Worm (Caenorhabditis elegans): ENCODE results near the gene amph-1.

DNA sequence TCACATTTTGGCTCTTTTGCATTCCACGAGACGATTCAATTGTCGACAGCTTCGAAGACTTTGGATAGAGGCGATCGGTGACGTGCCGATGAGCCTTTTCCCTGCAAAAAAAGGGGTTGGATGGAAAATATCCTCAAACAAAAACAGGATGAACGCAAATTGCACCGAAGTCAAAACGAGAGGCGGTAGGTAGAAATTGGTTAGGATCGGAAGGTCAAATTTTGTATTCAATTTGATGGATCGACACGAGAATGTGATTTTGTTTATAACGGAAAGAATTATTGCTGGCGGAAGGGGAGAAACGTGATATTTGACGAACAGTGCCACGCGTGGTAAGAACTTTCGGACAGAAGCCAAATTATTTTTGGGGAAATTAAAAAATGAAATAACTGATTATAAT is 12.8 kb downstream of the amph-1 start, which contains the start of gene mca-1:
- TF ChIP-seq B0336.3 (GFP tag; IDR thresholded peaks at IDR 0.05) (no peak), somi-1 (GFP tag; optimal IDR thresholded peaks at IDR 0.05) (no peak), nhr-27 (tag; optimal IDR thresholded peaks at IDR 0.05) (no peak), aptf-2 (GFP tag; conservative IDR thresholded peaks at IDR 0.05) (no peak), attf-6 (GFP tag; IDR thresholded peaks at IDR 0.05) (no peak), ztf-25 (GFP tag; IDR thresholded peaks at IDR 0.05) (no peak), nhr-120 (GFP tag; IDR thresholded peaks at IDR 0.05) (no peak), fkh-3 (tag; optimal IDR thresholded peaks at IDR 0.05) (no peak), cebp-1 (GFP tag; IDR thresholded peaks at IDR 0.05) (no peak), cebp-1 (tag; optimal IDR thresholded peaks at IDR 0.05) (no peak), pha-4 (tag; optimal IDR thresholded peaks at IDR 0.05) (no peak), unc-62 (GFP tag; optimal IDR thresholded peaks at IDR 0.05) (no peak)

Measured in whole organism, young adult.